Worm (Caenorhabditis elegans): Measurements from ENCODE around the gene srz-1.

srz-1 gene

ce11 chrV:16668473-16668872, 7.2 kb upstream of the srz-1 start, which contains the start of gene F14F8.9:
TSS of gene F14F8.9 (minus strand) at chrV:16668573.
- TF ChIP-seq sma-3 (GFP tag; optimal IDR thresholded peaks at IDR 0.05) (no peak), sma-9 (GFP tag; optimal IDR thresholded peaks at IDR 0.05) (no peak), sma-9 (tag; optimal IDR thresholded peaks at IDR 0.05) (no peak), fos-1 (tag; optimal IDR thresholded peaks at IDR 0.05) (no peak), unc-55 (GFP tag; optimal IDR thresholded peaks at IDR 0.05) (no peak), nhr-23 (tag; optimal IDR thresholded peaks at IDR 0.05) (no peak), crh-2 (tag; optimal IDR thresholded peaks at IDR 0.05) (no peak), sem-4 (tag; optimal IDR thresholded peaks at IDR 0.05) (no peak), mdl-1 (tag; optimal IDR thresholded peaks at IDR 0.05) (no peak), egl-27 (tag; optimal IDR thresholded peaks at IDR 0.05) (no peak), alr-1 (tag; optimal IDR thresholded peaks at IDR 0.05) (no peak), ztf-1 (GFP tag; conservative IDR thresholded peaks at IDR 0.05) (no peak), gmeb-1 (tag; optimal IDR thresholded peaks at IDR 0.05) (no peak), F13H6.1 (tag; optimal IDR thresholded peaks at IDR 0.05) (no peak), peb-1 (tag; optimal IDR thresholded peaks at IDR 0.05) (no peak), ceh-82 (tag; optimal IDR thresholded peaks at IDR 0.05) (no peak), nhr-12 (tag; optimal IDR thresholded peaks at IDR 0.05) (no peak), mbf-1 (tag; optimal IDR thresholded peaks at IDR 0.05) (no peak)

ce11 chrV:16671190-16671589, 4.5 kb upstream of the srz-1 start, which contains the start of gene str-61:
TSS of gene str-61 (minus strand) at chrV:16671290.
- TF ChIP-seq blmp-1 (tag; optimal IDR thresholded peaks at IDR 0.05; ENCODE audit: insufficient read depth): no peak
- TF ChIP-seq lin-13 (GFP tag; optimal IDR thresholded peaks at IDR 0.05): no peak
- no peak for TF ChIP-seq nhr-25 (tag; optimal IDR thresholded peaks at IDR 0.05)
- no peak for TF ChIP-seq fos-1 (tag; optimal IDR thresholded peaks at IDR 0.05)
- no peak for TF ChIP-seq ama-1 (optimal IDR thresholded peaks at IDR 0.05)
- no peak for TF ChIP-seq egl-27 (tag; optimal IDR thresholded peaks at IDR 0.05)
- TF ChIP-seq mab-5 (tag; optimal IDR thresholded peaks at IDR 0.05): no peak
- TF ChIP-seq ceh-82 (tag; optimal IDR thresholded peaks at IDR 0.05): no peak

- no peak for TF ChIP-seq lsy-2 (tag; optimal IDR thresholded peaks at IDR 0.05)
- no peak for TF ChIP-seq unc-39 (tag; optimal IDR thresholded peaks at IDR 0.05)
- no peak for TF ChIP-seq nhr-12 (tag; optimal IDR thresholded peaks at IDR 0.05)
- TF ChIP-seq snpc-4 (tag; optimal IDR thresholded peaks at IDR 0.05): no peak
Observed at ce11 chrV:16672198-16672597, 3.5 kb upstream of the srz-1 start, which contains the start of gene F14F8.8. TSS of gene F14F8.8 (minus strand) at chrV:16672298.

DNA sequence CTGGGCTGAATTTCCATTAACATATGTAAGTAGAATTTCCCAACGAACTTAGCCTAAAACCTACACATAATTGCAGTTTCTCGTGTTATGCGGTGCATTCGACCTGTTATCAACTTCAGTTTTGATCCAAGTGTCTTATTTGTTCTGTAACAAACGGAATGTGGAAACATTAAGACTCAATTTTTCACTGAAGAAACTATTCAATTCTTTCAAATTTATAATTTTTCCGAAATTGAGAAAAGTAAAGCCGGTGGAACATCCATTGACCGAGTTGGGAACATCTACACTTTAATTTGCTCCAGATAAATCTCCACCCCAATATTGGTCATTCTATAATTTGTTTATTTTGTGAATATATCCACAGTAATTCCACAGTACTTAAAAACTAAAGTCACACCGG, 1.3 kb upstream of the srz-1 start:
- TF ChIP-seq ceh-82 (tag; optimal IDR thresholded peaks at IDR 0.05) (no peak), lin-11 (tag; optimal IDR thresholded peaks at IDR 0.05) (no peak), nhr-12 (tag; optimal IDR thresholded peaks at IDR 0.05) (no peak), nhr-10 (tag; optimal IDR thresholded peaks at IDR 0.05) (no peak)

DNA sequence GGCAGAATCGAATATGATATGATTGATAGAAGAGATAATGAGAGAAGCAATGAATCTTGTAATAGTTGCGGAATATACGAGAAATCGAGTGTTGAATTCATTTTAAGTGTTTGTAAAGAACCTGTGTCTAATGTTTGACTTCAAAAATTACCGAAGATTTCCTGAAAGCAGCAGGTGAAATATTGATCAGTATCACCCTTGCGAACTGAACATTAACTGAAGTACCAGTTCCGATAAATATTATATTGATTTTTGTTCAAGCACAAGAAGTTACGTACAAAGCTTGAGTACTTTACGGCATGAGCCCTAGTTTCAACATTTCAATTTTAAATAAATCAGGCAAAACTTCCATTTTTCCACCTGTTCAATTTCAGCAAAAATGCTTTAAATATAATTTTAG, 3.6 kb downstream of the srz-1 start, which contains the start of gene srz-103:
srz-103 (minus strand) TSS at position 101 of the 400 bp plus-strand sequence.
- no peak for TF ChIP-seq ztf-1 (GFP tag; conservative IDR thresholded peaks at IDR 0.05)
- no peak for TF ChIP-seq alr-1 (tag; optimal IDR thresholded peaks at IDR 0.05)
- TF ChIP-seq unc-39 (tag; optimal IDR thresholded peaks at IDR 0.05): no peak
- TF ChIP-seq lin-39 (tag; optimal IDR thresholded peaks at IDR 0.05): no peak
- TF ChIP-seq sma-3 (GFP tag; optimal IDR thresholded peaks at IDR 0.05): no peak
- no peak for TF ChIP-seq fos-1 (tag; optimal IDR thresholded peaks at IDR 0.05)

DNA sequence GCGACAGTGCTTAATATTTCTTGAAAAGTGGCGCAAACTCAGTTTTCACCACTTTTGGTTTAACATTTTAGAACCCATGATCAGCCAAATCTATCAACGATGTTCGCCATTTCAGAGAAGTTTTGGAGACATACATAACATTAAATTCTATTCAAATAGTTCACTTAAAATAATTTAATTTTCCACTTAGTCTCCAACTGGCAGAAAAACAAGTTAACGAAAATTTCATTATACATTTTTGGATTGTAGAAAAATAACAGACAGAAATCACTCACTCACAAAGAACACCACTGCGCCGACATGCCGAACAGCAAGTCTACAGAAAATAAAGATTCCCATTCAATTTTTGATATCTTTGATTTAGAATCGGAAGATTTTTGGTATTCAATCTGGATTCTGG, 4.3 kb downstream of the srz-1 start, which contains the start of gene srw-44:
srw-44 (plus strand) TSS at position 301 of the 400 bp plus-strand sequence.
- no peak for TF ChIP-seq nhr-11 (tag; optimal IDR thresholded peaks at IDR 0.05)
- no peak for TF ChIP-seq gmeb-1 (tag; optimal IDR thresholded peaks at IDR 0.05)
- no peak for TF ChIP-seq mdl-1 (tag; optimal IDR thresholded peaks at IDR 0.05)
- TF ChIP-seq nhr-12 (tag; optimal IDR thresholded peaks at IDR 0.05): no peak
- no peak for TF ChIP-seq blmp-1 (tag; optimal IDR thresholded peaks at IDR 0.05; ENCODE audit: insufficient read depth)
- TF ChIP-seq ztf-11 (tag; optimal IDR thresholded peaks at IDR 0.05): no peak
- no peak for TF ChIP-seq R02D3.7 (tag; optimal IDR thresholded peaks at IDR 0.05)
- TF ChIP-seq unc-55 (GFP tag; optimal IDR thresholded peaks at IDR 0.05): no peak
- no peak for TF ChIP-seq zag-1 (tag; optimal IDR thresholded peaks at IDR 0.05)
- no peak for TF ChIP-seq Y55F3AM.14 (GFP tag; optimal IDR thresholded peaks at IDR 0.05)
- TF ChIP-seq snpc-4 (tag; optimal IDR thresholded peaks at IDR 0.05): no peak
- TF ChIP-seq sma-3 (GFP tag; optimal IDR thresholded peaks at IDR 0.05): no peak
